Worm (Caenorhabditis elegans): Measurements from ENCODE around the gene C24A8.6.

C24A8.6 gene

DNA sequence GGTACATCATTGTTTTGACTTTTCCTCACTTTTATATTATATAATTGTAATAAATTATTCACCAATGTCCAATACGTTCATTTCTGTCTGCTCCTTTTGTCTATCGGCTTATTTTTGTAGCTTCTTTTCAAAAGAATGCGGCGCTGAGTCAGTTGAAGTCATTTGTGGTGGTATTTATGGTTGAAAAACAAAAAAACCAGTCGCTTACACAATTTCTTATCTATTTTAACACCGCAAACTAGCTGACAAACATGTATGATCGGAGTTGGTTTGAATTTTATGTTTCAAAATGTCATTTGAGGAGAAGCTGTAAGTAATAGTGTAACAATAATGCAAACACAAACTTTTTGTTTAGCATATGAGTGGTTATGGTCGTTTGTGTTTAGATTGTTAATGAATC, 48.2 kb downstream of the C24A8.6 start, which contains the start of gene ets-10:
ets-10 (plus strand) TSS at position 201 of the 400 bp plus-strand sequence.
- TF ChIP-seq pqm-1 (tag; optimal IDR thresholded peaks at IDR 0.05) (peak; percentile 34), ztf-11 (tag; optimal IDR thresholded peaks at IDR 0.05) (no peak), pha-4 (tag; optimal IDR thresholded peaks at IDR 0.05) (peak; percentile 37), lin-15B (tag; optimal IDR thresholded peaks at IDR 0.05) (no peak), skn-1 (tag; optimal IDR thresholded peaks at IDR 0.05) (peak; percentile 9), nhr-23 (tag; optimal IDR thresholded peaks at IDR 0.05) (no peak), mdl-1 (tag; optimal IDR thresholded peaks at IDR 0.05) (no peak), egl-5 (tag; optimal IDR thresholded peaks at IDR 0.05) (no peak), elt-2 (tag; optimal IDR thresholded peaks at IDR 0.05) (peak; percentile 39)

DNA sequence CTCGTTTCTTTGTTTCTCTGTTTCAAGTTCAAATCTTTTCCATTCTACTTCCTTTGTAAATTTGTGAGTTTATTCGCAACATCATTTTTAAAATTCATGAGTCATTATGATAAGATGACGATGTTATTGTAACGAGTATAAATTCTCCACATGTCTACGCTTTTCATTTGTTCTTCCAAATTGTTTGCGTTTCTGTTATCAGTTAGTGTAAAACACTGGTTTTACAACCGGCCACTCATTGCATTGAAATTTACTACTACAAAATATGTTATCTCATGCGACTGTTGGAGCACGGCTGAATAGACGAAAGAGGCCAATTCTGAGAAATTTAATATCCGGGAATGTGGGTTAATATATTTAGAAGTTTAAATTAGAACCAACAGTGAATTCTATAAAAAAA, 49.8 kb downstream of the C24A8.6 start, which contains the start of gene C52B9.19:
C52B9.19 (plus strand) TSS at position 176 of the 400 bp plus-strand sequence.
- TF ChIP-seq nhr-237 (tag; optimal IDR thresholded peaks at IDR 0.05) (no peak), elt-1 (tag; optimal IDR thresholded peaks at IDR 0.05) (no peak), hmg-11 (tag; optimal IDR thresholded peaks at IDR 0.05) (no peak), R02D3.7 (tag; optimal IDR thresholded peaks at IDR 0.05) (no peak), ZK546.5 (tag; optimal IDR thresholded peaks at IDR 0.05) (no peak), nhr-76 (tag; optimal IDR thresholded peaks at IDR 0.05) (no peak), unc-62 (GFP tag; optimal IDR thresholded peaks at IDR 0.05) (no peak), snpc-4 (tag; optimal IDR thresholded peaks at IDR 0.05) (no peak), jun-1 (tag; optimal IDR thresholded peaks at IDR 0.05) (no peak), pqm-1 (tag; optimal IDR thresholded peaks at IDR 0.05) (peak; percentile 82), pha-4 (tag; optimal IDR thresholded peaks at IDR 0.05) (peak; percentile 57), elt-2 (tag; optimal IDR thresholded peaks at IDR 0.05) (peak; percentile 68), nhr-28 (tag; optimal IDR thresholded peaks at IDR 0.05) (no peak), ama-1 (optimal IDR thresholded peaks at IDR 0.05) (no peak), ztf-11 (tag; optimal IDR thresholded peaks at IDR 0.05) (no peak), ceh-16 (tag; optimal IDR thresholded peaks at IDR 0.05) (no peak), ztf-4 (tag; optimal IDR thresholded peaks at IDR 0.05) (no peak), nhr-23 (tag; optimal IDR thresholded peaks at IDR 0.05) (no peak), lin-15B (tag; optimal IDR thresholded peaks at IDR 0.05) (no peak), aly-2 (tag; optimal IDR thresholded peaks at IDR 0.05) (no peak), elt-3 (tag; optimal IDR thresholded peaks at IDR 0.05) (no peak)
